Worm (Caenorhabditis elegans) whole organism, L4 larva: ENCODE results near the gene tag-280.

ENCODE experiments used
- F10B5.3 ChIP-seq: sonication (generic microtip); optimal IDR thresholded peaks from 2 replicates; lab custom pipeline; 2016; ENCODE audit warnings: mild to moderate bottlenecking, missing genetic modification characterization, missing compliant biosample characterization
- F44E2.7 ChIP-seq: fragments of 200-800 bp; sonication (Bioruptor generic); IDR thresholded peaks from 2 replicates; pipeline ENCODE4 v2.1.2; 2022; ENCODE audit warnings: missing genetic modification characterization, missing compliant biosample characterization
- ZK546.5 ChIP-seq, 2 experiments: sonication (generic microtip); optimal IDR thresholded peaks; 2 replicates each; lab custom pipeline; 2017; ENCODE audit warnings: missing biosample characterization in 2 of 2, missing genetic modification characterization in 2 of 2
- ama-1 ChIP-seq: fragments of 150-350 bp; optimal IDR thresholded peaks from 2 replicates; lab custom pipeline; 2014; ENCODE audit warnings: inconsistent platforms, mixed read lengths
- egl-43 ChIP-seq: fragments of 200-800 bp; sonication (Bioruptor generic); IDR thresholded peaks from 2 replicates; pipeline ENCODE4 v1.3.6; 2022; ENCODE audit warnings: missing genetic modification reagents, missing genetic modification characterization, missing compliant biosample characterization
- mes-2 ChIP-seq: sonication (generic microtip); optimal IDR thresholded peaks from 2 replicates; lab custom pipeline; 2016; ENCODE audit warnings: missing genotype, mild to moderate bottlenecking, missing genetic modification characterization, missing compliant biosample characterization; ENCODE audit not compliant: poor library complexity, severe bottlenecking
- nhr-28 ChIP-seq: fragments of 150-350 bp; optimal IDR thresholded peaks from 2 replicates; lab custom pipeline; 2014; ENCODE audit warnings: missing biosample characterization, missing genetic modification characterization
- nhr-48 ChIP-seq: sonication (generic microtip); optimal IDR thresholded peaks from 2 replicates; lab custom pipeline; 2016; ENCODE audit warnings: mild to moderate bottlenecking, missing genetic modification characterization, missing compliant biosample characterization
- tra-1 ChIP-seq: fragments of 200-800 bp; sonication (Bioruptor generic); IDR thresholded peaks from 2 replicates; pipeline ENCODE4 v1.3.6; 2022; ENCODE audit warnings: missing genetic modification reagents, missing genetic modification characterization, missing compliant biosample characterization
- unc-39 ChIP-seq: sonication (generic microtip); optimal IDR thresholded peaks from 2 replicates; lab custom pipeline; 2017; ENCODE audit warnings: missing biosample characterization, missing genetic modification characterization
- zag-1 ChIP-seq: fragments of 150-350 bp; optimal IDR thresholded peaks from 2 replicates; lab custom pipeline; 2014; ENCODE audit warnings: missing biosample characterization, missing genetic modification characterization

DNA sequence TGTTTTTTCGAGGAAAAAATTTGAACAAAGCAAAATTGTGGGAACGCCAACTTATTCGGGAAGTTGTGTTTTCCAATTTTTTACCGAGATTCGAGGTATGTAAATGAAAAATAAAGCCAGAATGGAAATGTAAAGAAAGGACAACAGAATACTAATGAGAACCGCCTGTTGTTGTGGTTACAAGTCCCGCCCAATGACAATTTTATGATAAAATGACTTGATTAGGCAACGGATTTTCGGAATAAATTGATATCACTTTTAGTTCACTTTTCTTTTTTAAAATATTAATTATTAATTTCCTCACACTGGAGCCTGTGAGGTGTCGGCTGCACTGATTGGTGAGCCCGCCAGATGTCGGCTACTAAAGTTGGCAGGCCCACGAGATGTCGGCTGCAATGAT lies 28.1 kb upstream of the tag-280 start, which contains the start of gene dct-12:
- no peak for TF ChIP-seq ZK546.5 (tag; optimal IDR thresholded peaks at IDR 0.05; lab: Kevin White, UChicago)
- no peak for TF ChIP-seq F44E2.7
- no peak for TF ChIP-seq ama-1 (lab: Kevin White, UChicago)
- TF ChIP-seq nhr-48 (tag; lab: Kevin White, UChicago): no peak
- no peak for TF ChIP-seq egl-43
- TF ChIP-seq nhr-28: no peak
- TF ChIP-seq F10B5.3 (tag; lab: Kevin White, UChicago): no peak
- no peak for TF ChIP-seq mes-2 (tag; lab: Kevin White, UChicago)
- TF ChIP-seq tra-1: no peak
- no peak for TF ChIP-seq unc-39 (tag; lab: Kevin White, UChicago)
- TF ChIP-seq zag-1: no peak
